Fruit fly (Drosophila melanogaster) whole organism, embryonic: ENCODE results near the gene CG4025.

Experiments
- ATbp ChIP-seq: fragments of 200-800 bp; sonication (Bioruptor generic); optimal IDR thresholded peaks from 2 replicates; lab custom pipeline; 2017; ENCODE audit warnings: missing biosample characterization, mild to moderate bottlenecking, missing genetic modification characterization, missing genetic modification reagents
- B-H1 ChIP-seq: fragments of 200-800 bp; sonication (Bioruptor generic); IDR thresholded peaks from 3 replicates; pipeline ENCODE4 v1.3.6; 2022; ENCODE audit warnings: missing biosample characterization, missing genetic modification characterization
- Bteb2 ChIP-seq: fragments of 200-800 bp; sonication (Bioruptor generic); optimal IDR thresholded peaks from 2 replicates; lab custom pipeline; 2016; ENCODE audit warnings: missing biosample characterization, missing genetic modification characterization
- CG10959 ChIP-seq: fragments of 200-800 bp; sonication (Bioruptor generic); IDR thresholded peaks from 2 replicates; pipeline ENCODE4 v1.3.6; 2022; ENCODE audit warnings: missing biosample characterization, missing genetic modification characterization
- CG10979 ChIP-seq: fragments of 200-800 bp; sonication (Bioruptor generic); optimal IDR thresholded peaks from 2 replicates; lab custom pipeline; 2018; ENCODE audit warnings: missing biosample characterization, mild to moderate bottlenecking, missing genetic modification characterization, moderate library complexity
- CG11504 ChIP-seq: fragments of 200-800 bp; sonication (Bioruptor generic); optimal IDR thresholded peaks from 3 replicates; lab custom pipeline; 2019; ENCODE audit warnings: missing biosample characterization, mild to moderate bottlenecking, missing genetic modification characterization, moderate library complexity
- CG12659 ChIP-seq: fragments of 200-800 bp; sonication (Bioruptor generic); optimal IDR thresholded peaks from 3 replicates; lab custom pipeline; 2017; ENCODE audit warnings: mild to moderate bottlenecking, missing biosample characterization, missing genetic modification reagents, missing genetic modification characterization
- CG14014 ChIP-seq: fragments of 200-800 bp; sonication (Bioruptor generic); IDR thresholded peaks from 2 replicates; pipeline ENCODE4 v1.3.6; 2022; ENCODE audit warnings: missing biosample characterization, missing genetic modification characterization
- CG17359 ChIP-seq: fragments of 200-800 bp; sonication (Bioruptor generic); optimal IDR thresholded peaks from 3 replicates; lab custom pipeline; 2018; ENCODE audit warnings: missing biosample characterization, mild to moderate bottlenecking, missing genetic modification characterization, moderate library complexity
- CG2678 ChIP-seq: fragments of 200-800 bp; sonication (Bioruptor generic); optimal IDR thresholded peaks from 3 replicates; lab custom pipeline; 2019; ENCODE audit warnings: missing biosample characterization, mild to moderate bottlenecking, missing genetic modification characterization, moderate library complexity
- CG2712 ChIP-seq: fragments of 200-800 bp; optimal IDR thresholded peaks from 3 replicates; lab custom pipeline; 2019; ENCODE audit warnings: missing biosample characterization, mild to moderate bottlenecking, missing genetic modification characterization, moderate library complexity
- CG2875 ChIP-seq: fragments of 200-800 bp; sonication (Bioruptor generic); optimal IDR thresholded peaks from 2 replicates; lab custom pipeline; 2017; ENCODE audit warnings: missing biosample characterization, mild to moderate bottlenecking, missing genetic modification characterization, missing genetic modification reagents
- CG32772 ChIP-seq: fragments of 200-800 bp; sonication (Bioruptor generic); IDR thresholded peaks from 2 replicates; pipeline ENCODE4 v1.3.6; 2022; ENCODE audit warnings: missing biosample characterization, missing genetic modification characterization
- CG34422 ChIP-seq: fragments of 200-800 bp; sonication (Bioruptor generic); IDR thresholded peaks from 3 replicates; pipeline ENCODE4 v1.3.6; 2022; ENCODE audit warnings: missing biosample characterization, missing genetic modification characterization
- CG3847 ChIP-seq: fragments of 200-800 bp; sonication (Bioruptor generic); IDR thresholded peaks from 2 replicates; pipeline ENCODE4 v1.3.6; 2022; ENCODE audit warnings: missing biosample characterization, missing genetic modification characterization
- CG4404 ChIP-seq: fragments of 200-800 bp; sonication (Bioruptor generic); IDR thresholded peaks from 2 replicates; pipeline ENCODE4 v1.3.6; 2022; ENCODE audit warnings: missing biosample characterization, missing genetic modification characterization
- CG4707 ChIP-seq: fragments of 200-800 bp; sonication (Bioruptor generic); optimal IDR thresholded peaks from 2 replicates; lab custom pipeline; 2018; ENCODE audit warnings: missing biosample characterization, mild to moderate bottlenecking, missing genetic modification characterization, moderate library complexity
- CG4730 ChIP-seq: fragments of 200-800 bp; sonication (Bioruptor generic); IDR thresholded peaks from 2 replicates; pipeline ENCODE4 v1.3.6; 2022; ENCODE audit warnings: missing biosample characterization, missing genetic modification characterization
- CG4820 ChIP-seq: fragments of 200-800 bp; sonication (Bioruptor generic); optimal IDR thresholded peaks from 3 replicates; lab custom pipeline; 2016; ENCODE audit warnings: missing biosample characterization, missing genetic modification characterization
- CG5953 ChIP-seq: fragments of 200-800 bp; sonication (Bioruptor generic); IDR thresholded peaks from 2 replicates; pipeline ENCODE4 v1.3.6; 2022; ENCODE audit warnings: missing biosample characterization, missing genetic modification characterization
- CG6254 ChIP-seq: fragments of 200-800 bp; sonication (Bioruptor generic); optimal IDR thresholded peaks from 3 replicates; lab custom pipeline; 2017; ENCODE audit warnings: mild to moderate bottlenecking, missing biosample characterization, missing genetic modification reagents, missing genetic modification characterization
- CG6654 ChIP-seq: fragments of 200-800 bp; sonication (Bioruptor generic); optimal IDR thresholded peaks from 2 replicates; lab custom pipeline; 2017; ENCODE audit warnings: missing biosample characterization, mild to moderate bottlenecking, missing genetic modification characterization
- CG6813 ChIP-seq: fragments of 200-800 bp; sonication (Bioruptor generic); optimal IDR thresholded peaks from 2 replicates; lab custom pipeline; 2017; ENCODE audit warnings: missing biosample characterization, missing genetic modification characterization, mild to moderate bottlenecking, moderate library complexity, missing genetic modification reagents
- CG7556 ChIP-seq: fragments of 200-800 bp; sonication (Bioruptor generic); optimal IDR thresholded peaks from 2 replicates; lab custom pipeline; 2017; ENCODE audit warnings: missing biosample characterization, mild to moderate bottlenecking, missing genetic modification characterization
- CG8359 ChIP-seq: fragments of 200-800 bp; sonication (Bioruptor generic); optimal IDR thresholded peaks from 2 replicates; lab custom pipeline; 2017; ENCODE audit warnings: missing biosample characterization, mild to moderate bottlenecking, missing genetic modification characterization, borderline replicate concordance
- CoRest ChIP-seq: fragments of 200-800 bp; sonication (Bioruptor generic); optimal IDR thresholded peaks from 3 replicates; lab custom pipeline; 2018; ENCODE audit warnings: missing biosample characterization, mild to moderate bottlenecking, missing genetic modification characterization, moderate library complexity
- Dbx ChIP-seq: fragments of 200-800 bp; sonication (Bioruptor generic); IDR thresholded peaks from 3 replicates; pipeline ENCODE4 v1.3.6; 2022; ENCODE audit warnings: missing biosample characterization, missing genetic modification characterization
- Ets97D ChIP-seq: fragments of 200-800 bp; sonication (Bioruptor generic); optimal IDR thresholded peaks from 3 replicates; lab custom pipeline; 2016; ENCODE audit warnings: missing biosample characterization, missing genetic modification characterization
- Fer3 ChIP-seq: fragments of 200-800 bp; sonication (Bioruptor generic); optimal IDR thresholded peaks from 2 replicates; lab custom pipeline; 2018; ENCODE audit warnings: missing biosample characterization, mild to moderate bottlenecking, missing genetic modification characterization, moderate library complexity
- HHEX ChIP-seq: fragments of 200-800 bp; sonication (Bioruptor generic); optimal IDR thresholded peaks from 3 replicates; lab custom pipeline; 2017; ENCODE audit warnings: missing biosample characterization, mild to moderate bottlenecking, missing genetic modification characterization, missing genetic modification reagents
- HLH54F ChIP-seq: fragments of 200-800 bp; sonication (Bioruptor generic); optimal IDR thresholded peaks from 3 replicates; lab custom pipeline; 2016; ENCODE audit warnings: missing biosample characterization, missing genetic modification characterization
- Hmx ChIP-seq: fragments of 200-800 bp; sonication (Bioruptor generic); optimal IDR thresholded peaks from 2 replicates; lab custom pipeline; 2016; ENCODE audit warnings: missing biosample characterization, missing genetic modification characterization
- Lhr ChIP-seq: fragments of 200-800 bp; sonication (Bioruptor generic); optimal IDR thresholded peaks from 3 replicates; lab custom pipeline; 2017; ENCODE audit warnings: mild to moderate bottlenecking, missing biosample characterization, missing genetic modification reagents, missing genetic modification characterization
- MBD-R2 ChIP-seq: fragments of 200-800 bp; sonication (Bioruptor generic); IDR thresholded peaks from 2 replicates; pipeline ENCODE4 v1.3.6; 2022; ENCODE audit warnings: missing biosample characterization, missing genetic modification characterization
- Mrtf ChIP-seq: fragments of 200-800 bp; sonication (Bioruptor generic); IDR thresholded peaks from 3 replicates; pipeline ENCODE4 v1.3.6; 2022; ENCODE audit warnings: missing biosample characterization, missing genetic modification characterization
- Nf-YB ChIP-seq: fragments of 200-800 bp; sonication (Bioruptor generic); optimal IDR thresholded peaks from 3 replicates; lab custom pipeline; 2019; ENCODE audit warnings: missing biosample characterization, mild to moderate bottlenecking, missing genetic modification characterization, moderate library complexity
- Opbp ChIP-seq: fragments of 200-800 bp; sonication (Bioruptor generic); IDR thresholded peaks from 3 replicates; pipeline ENCODE4 v1.3.6; 2022; ENCODE audit warnings: missing biosample characterization, missing genetic modification characterization; ENCODE audit not compliant: partially characterized antibody
- Stat92E ChIP-seq, 3 experiments: fragments of >200 bp in 2 of 3; fragments of 200-800 bp in 1 of 3; sonication (Bioruptor generic) in 1 of 3; optimal IDR thresholded peaks; 2 replicates each; lab custom pipeline; 2017 to 2019; ENCODE audit warnings: missing biosample characterization in 3 of 3, missing genetic modification characterization in 3 of 3, mild to moderate bottlenecking in 1 of 3, moderate library complexity in 1 of 3
- ase ChIP-seq: fragments of 200-800 bp; sonication (Bioruptor generic); IDR thresholded peaks from 3 replicates; pipeline ENCODE4 v1.3.6; 2022; ENCODE audit warnings: missing biosample characterization, missing genetic modification characterization
- bcd ChIP-seq: fragments of 200-800 bp; sonication (Bioruptor generic); optimal IDR thresholded peaks from 2 replicates; lab custom pipeline; 2017; ENCODE audit warnings: missing biosample characterization, mild to moderate bottlenecking, missing genetic modification characterization
- cad ChIP-seq: fragments of >200 bp; optimal IDR thresholded peaks from 2 replicates; lab custom pipeline; 2017; ENCODE audit warnings: missing biosample characterization, missing genetic modification characterization
- caup ChIP-seq: fragments of 200-800 bp; sonication (Bioruptor generic); optimal IDR thresholded peaks from 3 replicates; lab custom pipeline; 2017; ENCODE audit warnings: missing biosample characterization, mild to moderate bottlenecking, missing genetic modification characterization, moderate library complexity; ENCODE audit not compliant: severe bottlenecking
- fd102C ChIP-seq: fragments of 200-800 bp; sonication (Bioruptor generic); optimal IDR thresholded peaks from 2 replicates; lab custom pipeline; 2018; ENCODE audit warnings: missing biosample characterization, mild to moderate bottlenecking, missing genetic modification characterization, moderate library complexity
- mirr ChIP-seq: fragments of 200-800 bp; sonication (Bioruptor generic); optimal IDR thresholded peaks from 3 replicates; lab custom pipeline; 2018; ENCODE audit warnings: missing biosample characterization, mild to moderate bottlenecking, missing genetic modification characterization
- psq ChIP-seq: fragments of 200-800 bp; sonication (Bioruptor generic); optimal IDR thresholded peaks from 2 replicates; lab custom pipeline; 2017; ENCODE audit warnings: missing biosample characterization, missing genetic modification characterization
- salm ChIP-seq: fragments of 200-800 bp; sonication (Bioruptor generic); optimal IDR thresholded peaks from 2 replicates; lab custom pipeline; 2018; ENCODE audit warnings: missing biosample characterization, mild to moderate bottlenecking, missing genetic modification characterization
- sisA ChIP-seq: fragments of 200-800 bp; sonication (Bioruptor generic); IDR thresholded peaks from 2 replicates; pipeline ENCODE4 v1.3.6; 2022; ENCODE audit warnings: missing biosample characterization, missing genetic modification characterization
- ssp ChIP-seq: fragments of 200-800 bp; sonication (Bioruptor generic); IDR thresholded peaks from 2 replicates; pipeline ENCODE4 v1.3.6; 2022; ENCODE audit warnings: missing biosample characterization, missing genetic modification characterization
- tio ChIP-seq: fragments of 200-800 bp; sonication (Bioruptor generic); optimal IDR thresholded peaks from 2 replicates; lab custom pipeline; 2017; ENCODE audit warnings: missing biosample characterization, missing genetic modification characterization, inconsistent platforms
- ttk ChIP-seq: fragments of 200-800 bp; sonication (Bioruptor generic); IDR thresholded peaks from 2 replicates; pipeline ENCODE4 v2.1.2; 2022; ENCODE audit warnings: missing biosample characterization, missing genetic modification characterization
- zfh1 ChIP-seq: fragments of 200-800 bp; sonication (Bioruptor generic); IDR thresholded peaks from 3 replicates; pipeline ENCODE4 v1.3.6; 2022; ENCODE audit warnings: missing biosample characterization, missing genetic modification characterization

The CG4025 gene

DNA sequence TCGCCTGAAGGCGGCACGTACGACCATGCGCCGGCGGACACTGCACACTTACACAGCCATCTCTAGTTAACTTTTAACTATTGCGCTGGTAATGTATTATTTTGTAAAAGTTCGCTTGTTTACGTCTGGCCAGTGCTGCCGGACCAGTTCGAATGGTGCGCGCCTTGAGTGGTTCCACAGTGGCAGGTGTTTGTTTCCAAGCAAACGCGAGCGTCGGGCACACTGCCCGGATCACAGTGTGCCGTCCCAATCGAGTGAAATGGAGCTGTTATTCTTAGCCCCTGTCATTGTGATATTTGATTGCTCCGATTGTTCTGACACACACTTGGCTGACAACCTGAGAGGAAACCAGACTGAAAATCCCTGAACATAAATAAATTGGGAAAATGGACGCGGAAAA is 3.4 kb upstream of the CG4025 start, which contains the start of gene CG4199 (continued):
- TF ChIP-seq CG32772 (no peak), fd102C (GFP tag; lab: Kevin White, UChicago) (no peak), CG3847 (GFP tag; lab: Robert Waterston, UW) (peak; percentile 64), CG7556 (GFP tag; lab: Kevin White, UChicago) (no peak), ttk (GFP tag; lab: Robert Waterston, UW) (no peak), CG4404 (GFP tag; lab: Robert Waterston, UW) (no peak), CG12659 (GFP tag; lab: Kevin White, UChicago) (peak; percentile 47), CG4707 (GFP tag; lab: Kevin White, UChicago) (no peak), Bteb2 (no peak), mirr (GFP tag; lab: Kevin White, UChicago) (no peak), Lhr (GFP tag; lab: Kevin White, UChicago) (peak; percentile 32), CoRest (no peak), Fer3 (no peak), CG5953 (GFP tag; lab: Robert Waterston, UW) (no peak), sisA (GFP tag; lab: Robert Waterston, UW) (no peak), Opbp (GFP tag; lab: Robert Waterston, UW) (peak; percentile 29; the same call in 1 of the 3 replicates), Hmx (no peak), psq (GFP tag; lab: Kevin White, UChicago) (no peak), CG34422 (peak; percentile 47; the same call in 1 of the 3 replicates), salm (tag; lab: Kevin White, UChicago) (no peak), Mrtf (GFP tag; lab: Robert Waterston, UW) (no peak), HHEX (no peak), Ets97D (GFP tag; lab: Kevin White, UChicago) (peak; percentile 41), CG2712 (tag; lab: Kevin White, UChicago) (peak; percentile 2), caup (GFP tag; lab: Kevin White, UChicago) (no peak), ATbp (no peak), CG6254 (GFP tag; lab: Kevin White, UChicago) (no peak), bcd (GFP tag; lab: Kevin White, UChicago) (no peak), CG8359 (GFP tag; lab: Kevin White, UChicago) (no peak), CG17359 (tag; lab: Kevin White, UChicago) (no peak), CG4820 (no peak), tio (GFP tag; lab: Kevin White, UChicago) (no peak), CG4730 (no peak), MBD-R2 (peak; percentile 95), CG6654 (no peak), CG2678 (no peak), B-H1 (GFP tag; lab: Robert Waterston, UW) (no peak), CG2875 (GFP tag; lab: Kevin White, UChicago) (no peak), CG10959 (GFP tag; lab: Robert Waterston, UW) (no peak), ssp (GFP tag; lab: Robert Waterston, UW) (no peak), Nf-YB (GFP tag; lab: Kevin White, UChicago) (no peak), ase (GFP tag; lab: Robert Waterston, UW) (no peak), CG14014 (GFP tag; lab: Robert Waterston, UW) (no peak), CG10979 (tag; lab: Kevin White, UChicago) (no peak), CG11504 (peak; percentile 25), zfh1 (GFP tag; lab: Robert Waterston, UW) (no peak), Dbx (GFP tag; lab: Robert Waterston, UW) (0 out of 3 replicates have a peak, but pooled peaks have one; percentile 22), cad (GFP tag; lab: Kevin White, UChicago) (no peak), CG6813 (GFP tag; lab: Kevin White, UChicago) (no peak), Stat92E (GFP tag; optimal IDR thresholded peaks at IDR 0.05; lab: Kevin White, UChicago) (no peak), HLH54F (GFP tag; lab: Kevin White, UChicago) (no peak)
